Fruit fly (Drosophila melanogaster): ENCODE measurements around the gene LysX.

LysX gene

dm6 chr3L:1166945-1167913, 27.9 kb downstream of the LysX start (continued):
- TF ChIP-seq Hr4 (GFP tag; optimal IDR thresholded peaks at IDR 0.05) (no peak), Smox (GFP tag; optimal IDR thresholded peaks at IDR 0.05) (no peak), CG3032 (tag; optimal IDR thresholded peaks at IDR 0.05) (peak; percentile 35), Hr38 (GFP tag; optimal IDR thresholded peaks at IDR 0.05) (no peak), Ets96B (tag; optimal IDR thresholded peaks at IDR 0.05) (peak; percentile 50), fkh (GFP tag; optimal IDR thresholded peaks at IDR 0.05) (peak; percentile 70), achi (GFP tag; optimal IDR thresholded peaks at IDR 0.05) (peak; percentile 45), CG31627 (GFP tag; optimal IDR thresholded peaks at IDR 0.05) (peak; percentile 43), CG6276 (GFP tag; optimal IDR thresholded peaks at IDR 0.05) (no peak), topi (GFP tag; optimal IDR thresholded peaks at IDR 0.05) (peak; percentile 45), CG32006 (GFP tag; optimal IDR thresholded peaks at IDR 0.05) (no peak), CG6163 (GFP tag; IDR thresholded peaks at IDR 0.05) (peak; percentile 67; the same call in 2 of the 3 replicates), CG6854 (GFP tag; optimal IDR thresholded peaks at IDR 0.05) (no peak), Eip78C (GFP tag) (peak; percentile 86), CG11294 (GFP tag; IDR thresholded peaks at IDR 0.05) (no peak), fd85E (GFP tag; optimal IDR thresholded peaks at IDR 0.05) (no peak), CG1621 (tag; optimal IDR thresholded peaks at IDR 0.05) (no peak), dsx (GFP tag; optimal IDR thresholded peaks at IDR 0.05; ENCODE audit: poor library complexity, severe bottlenecking) (peak; percentile 75), CG15336 (GFP tag; IDR thresholded peaks at IDR 0.05) (no peak), lz (GFP tag; optimal IDR thresholded peaks at IDR 0.05) (peak; percentile 25), pdm3 (GFP tag; optimal IDR thresholded peaks at IDR 0.05) (peak; percentile 36), Met (GFP tag; optimal IDR thresholded peaks at IDR 0.05) (peak; percentile 47), CG16779 (tag; optimal IDR thresholded peaks at IDR 0.05) (peak; percentile 4), CG8319 (GFP tag; optimal IDR thresholded peaks at IDR 0.05) (no peak), vri (GFP tag; optimal IDR thresholded peaks at IDR 0.05) (no peak), svp (GFP tag) (peak; percentile 60), CG3919 (GFP tag; optimal IDR thresholded peaks at IDR 0.05) (peak; percentile 31), CG6808 (GFP tag; optimal IDR thresholded peaks at IDR 0.05) (peak; percentile 15), Sox102F (GFP tag; optimal IDR thresholded peaks at IDR 0.05) (peak; percentile 23), spab (GFP tag; optimal IDR thresholded peaks at IDR 0.05) (peak; percentile 27), net (GFP tag; optimal IDR thresholded peaks at IDR 0.05) (peak; percentile 13)

dm6 chr3L:1166266-1166665, 28.8 kb downstream of the LysX start:
- TF ChIP-seq Sox14 (GFP tag; optimal IDR thresholded peaks at IDR 0.05) (no peak), CG11294 (GFP tag; IDR thresholded peaks at IDR 0.05) (no peak), CG15336 (GFP tag; IDR thresholded peaks at IDR 0.05) (no peak), Hr38 (GFP tag; optimal IDR thresholded peaks at IDR 0.05) (no peak), Eip78C (GFP tag) (peak; percentile 39), Eip75B (GFP tag; optimal IDR thresholded peaks at IDR 0.05) (no peak), CG7368 (GFP tag; optimal IDR thresholded peaks at IDR 0.05) (no peak), CG8119 (GFP tag; IDR thresholded peaks at IDR 0.05) (no peak), CG9139 (GFP tag; optimal IDR thresholded peaks at IDR 0.05) (peak; percentile 14), Gug (GFP tag; IDR thresholded peaks at IDR 0.05) (no peak), Hr39 (GFP tag; optimal IDR thresholded peaks at IDR 0.05) (no peak), vri (GFP tag; optimal IDR thresholded peaks at IDR 0.05) (no peak), CG6276 (GFP tag; optimal IDR thresholded peaks at IDR 0.05) (no peak), dac (GFP tag; optimal IDR thresholded peaks at IDR 0.05) (no peak), eg (GFP tag; IDR thresholded peaks at IDR 0.05) (peak; percentile 52; the same call in 2 of the 3 replicates), CG11902 (GFP tag; optimal IDR thresholded peaks at IDR 0.05) (no peak), CG1621 (tag; optimal IDR thresholded peaks at IDR 0.05) (no peak), CG3032 (tag; optimal IDR thresholded peaks at IDR 0.05) (no peak), CG8319 (GFP tag; optimal IDR thresholded peaks at IDR 0.05) (no peak), CG10631 (GFP tag; optimal IDR thresholded peaks at IDR 0.05) (no peak), Ets21C (GFP tag; optimal IDR thresholded peaks at IDR 0.05) (no peak), Sox15 (GFP tag; optimal IDR thresholded peaks at IDR 0.05) (no peak), CG16779 (tag; optimal IDR thresholded peaks at IDR 0.05) (no peak), fd85E (GFP tag; optimal IDR thresholded peaks at IDR 0.05) (no peak), Blimp-1 (GFP tag; optimal IDR thresholded peaks at IDR 0.05) (no peak), dsx (GFP tag; optimal IDR thresholded peaks at IDR 0.05; ENCODE audit: poor library complexity, severe bottlenecking) (no peak), pdm3 (GFP tag; optimal IDR thresholded peaks at IDR 0.05) (no peak), lz (GFP tag; optimal IDR thresholded peaks at IDR 0.05) (no peak), Sox102F (GFP tag; optimal IDR thresholded peaks at IDR 0.05) (no peak), CG10669 (GFP tag; optimal IDR thresholded peaks at IDR 0.05) (no peak), CG11762 (GFP tag; optimal IDR thresholded peaks at IDR 0.05; ENCODE audit: insufficient read depth) (no peak)

Measured in whole organism, prepupa.